Fruit fly (Drosophila melanogaster) whole organism, prepupa: ENCODE data around the gene Fmr1.

Experiments used
- Blimp-1 ChIP-seq: fragments of 200-800 bp; sonication (Bioruptor generic); optimal IDR thresholded peaks from 3 replicates; lab custom pipeline; 2017; ENCODE audit warnings: missing biosample characterization, missing genetic modification characterization, mild to moderate bottlenecking, moderate library complexity, missing genetic modification reagents
- CG7368 ChIP-seq: fragments of 200-800 bp; sonication (Bioruptor generic); optimal IDR thresholded peaks from 3 replicates; lab custom pipeline; 2016; ENCODE audit warnings: missing biosample characterization, missing genetic modification characterization
- Ets21C ChIP-seq: fragments of 200-800 bp; sonication (Bioruptor generic); optimal IDR thresholded peaks from 3 replicates; lab custom pipeline; 2016; ENCODE audit warnings: missing biosample characterization, missing genetic modification characterization
- Hr4 ChIP-seq: fragments of 200-800 bp; sonication (Bioruptor generic); optimal IDR thresholded peaks from 3 replicates; lab custom pipeline; 2016; ENCODE audit warnings: missing biosample characterization, missing genetic modification characterization
- Lpt ChIP-seq: fragments of 200-800 bp; sonication (Bioruptor generic); optimal IDR thresholded peaks from 3 replicates; lab custom pipeline; 2016; ENCODE audit warnings: missing biosample characterization, missing genetic modification characterization
- Sox14 ChIP-seq: fragments of 200-800 bp; sonication (Bioruptor generic); optimal IDR thresholded peaks from 3 replicates; lab custom pipeline; 2016; ENCODE audit warnings: missing biosample characterization, missing genetic modification characterization
- dsx ChIP-seq: fragments of 200-800 bp; optimal IDR thresholded peaks from 3 replicates; lab custom pipeline; 2019; ENCODE audit warnings: missing biosample characterization, mild to moderate bottlenecking, missing genetic modification characterization, moderate library complexity; ENCODE audit not compliant: poor library complexity, severe bottlenecking
- fd59A ChIP-seq: fragments of 200-800 bp; sonication (Bioruptor generic); optimal IDR thresholded peaks from 2 replicates; lab custom pipeline; 2017; ENCODE audit warnings: missing biosample characterization, mild to moderate bottlenecking, missing genetic modification characterization, missing genetic modification reagents

- no peak for TF ChIP-seq Hr4 (GFP tag; lab: Kevin White, UChicago)
- no peak for TF ChIP-seq CG7368 (GFP tag; lab: Kevin White, UChicago)
- TF ChIP-seq Ets21C (GFP tag; lab: Kevin White, UChicago), result no peak
- no peak for TF ChIP-seq Lpt
- TF ChIP-seq fd59A, result no peak
- TF ChIP-seq Sox14, result no peak
- TF ChIP-seq dsx, result no peak
- no peak for TF ChIP-seq Blimp-1 (GFP tag; lab: Kevin White, UChicago)
Observed at dm6 chr3R:10113746-10114145, 3.8 kb upstream of the Fmr1 start.
